Worm (Caenorhabditis elegans) whole organism, L4 larva: ENCODE data around the gene viro-2.

ENCODE experiments used
- mep-1 ChIP-seq: fragments of 150-350 bp; sonication (generic microtip); optimal IDR thresholded peaks from 3 replicates; lab custom pipeline; 2014; ENCODE audit warnings: missing biosample characterization, missing genetic modification characterization
- nhr-11 ChIP-seq: fragments of 150-350 bp; optimal IDR thresholded peaks from 2 replicates; lab custom pipeline; 2014; ENCODE audit warnings: missing biosample characterization, missing genetic modification characterization
- zfp-2 ChIP-seq: sonication (generic microtip); optimal IDR thresholded peaks from 2 replicates; lab custom pipeline; 2016; ENCODE audit warnings: mild to moderate bottlenecking, missing genetic modification characterization, missing compliant biosample characterization

DNA sequence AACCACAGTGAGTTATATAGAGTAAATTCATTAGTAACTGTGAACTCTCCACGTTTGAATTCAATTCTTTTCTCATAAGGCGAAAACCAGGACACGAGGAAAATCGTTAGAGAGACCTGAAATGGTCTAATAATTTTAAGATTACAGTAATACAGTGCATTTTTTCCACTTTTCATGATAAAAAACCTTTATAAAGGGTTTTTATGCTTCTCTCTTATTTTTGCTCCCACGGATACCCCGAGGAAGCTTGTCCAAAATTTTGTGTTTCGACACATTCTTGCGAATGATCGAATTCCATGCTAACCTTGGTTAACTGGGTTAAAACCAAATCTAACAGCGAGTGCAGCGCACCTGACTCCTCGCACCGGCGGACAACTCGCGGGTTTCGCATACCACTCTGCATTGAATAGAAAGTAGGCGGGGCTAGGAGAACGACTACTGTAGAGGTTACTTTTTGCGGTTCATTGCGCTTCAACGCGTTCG, 11.6 kb downstream of the viro-2 start:
- TF ChIP-seq nhr-11 (tag; lab: Kevin White, UChicago), result no peak
- no peak for TF ChIP-seq zfp-2 (tag; lab: Kevin White, UChicago)
- TF ChIP-seq mep-1 (tag; lab: Kevin White, UChicago), result no peak
